Fruit fly (Drosophila melanogaster): ENCODE measurements around the gene Lkr.

Gene Lkr

dm6 chr3L:5554377-5554776 is 25.2 kb upstream of the Lkr start (continued):
- TF ChIP-seq Stat92E (GFP tag; optimal IDR thresholded peaks at IDR 0.05) (no peak), Sry-δ (GFP tag; optimal IDR thresholded peaks at IDR 0.05) (no peak), slou (GFP tag; optimal IDR thresholded peaks at IDR 0.05) (no peak), CG3163 (GFP tag; optimal IDR thresholded peaks at IDR 0.05) (no peak), E2f1 (GFP tag; IDR thresholded peaks at IDR 0.05) (peak; percentile 73), CG11247 (GFP tag; IDR thresholded peaks at IDR 0.05) (peak; percentile 54), nom (GFP tag; optimal IDR thresholded peaks at IDR 0.05) (no peak), E2f2 (GFP tag; IDR thresholded peaks at IDR 0.05) (no peak), CG7987 (GFP tag; optimal IDR thresholded peaks at IDR 0.05) (no peak), gem (tag; optimal IDR thresholded peaks at IDR 0.05) (peak; percentile 73), CG15269 (tag; optimal IDR thresholded peaks at IDR 0.05) (peak; percentile 82), zen2 (GFP tag; IDR thresholded peaks at IDR 0.05; ENCODE audit: partially characterized antibody) (no peak), gfzf (GFP tag; optimal IDR thresholded peaks at IDR 0.05) (no peak), Fer3 (tag; optimal IDR thresholded peaks at IDR 0.05) (peak; percentile 65), CG4730 (GFP tag; IDR thresholded peaks at IDR 0.05) (peak; percentile 35; the same call in 1 of the 2 replicates), CG15073 (GFP tag; optimal IDR thresholded peaks at IDR 0.05) (no peak), CG10209 (GFP tag; optimal IDR thresholded peaks at IDR 0.05) (peak; percentile 29), Ssrp (tag; optimal IDR thresholded peaks at IDR 0.05) (no peak), ttk (GFP tag; IDR thresholded peaks at IDR 0.05) (peak; percentile 49; the same call in 1 of the 2 replicates), GATAe (GFP tag; conservative IDR thresholded peaks at IDR 0.05) (0 out of 2 replicates have a peak, but pooled peaks have one; percentile 13), cg (GFP tag; optimal IDR thresholded peaks at IDR 0.05) (no peak), crol (GFP tag; IDR thresholded peaks at IDR 0.05) (no peak), tll (GFP tag; optimal IDR thresholded peaks at IDR 0.05) (no peak), CG6175 (GFP tag; IDR thresholded peaks at IDR 0.05) (no peak), ro (GFP tag; IDR thresholded peaks at IDR 0.05) (no peak), bowl (GFP tag; IDR thresholded peaks at IDR 0.05) (no peak), zf30C (GFP tag; optimal IDR thresholded peaks at IDR 0.05) (no peak), dan (GFP tag; IDR thresholded peaks at IDR 0.05) (no peak), CG31388 (GFP tag; optimal IDR thresholded peaks at IDR 0.05) (no peak), Dip3 (GFP tag; optimal IDR thresholded peaks at IDR 0.05) (no peak), CG31224 (GFP tag; IDR thresholded peaks at IDR 0.05) (peak; percentile 68), CG12155 (GFP tag; optimal IDR thresholded peaks at IDR 0.05) (peak; percentile 47), CG14667 (GFP tag; IDR thresholded peaks at IDR 0.05) (peak; percentile 71), H2.0 (GFP tag; IDR thresholded peaks at IDR 0.05) (peak; percentile 65), CG6272 (GFP tag; IDR thresholded peaks at IDR 0.05) (no peak), CG14014 (GFP tag; IDR thresholded peaks at IDR 0.05) (peak; percentile 64), Gug (GFP tag; IDR thresholded peaks at IDR 0.05) (peak; percentile 57; the same call in 1 of the 4 replicates), yki (optimal IDR thresholded peaks at IDR 0.05) (no peak), CG15514 (GFP tag; optimal IDR thresholded peaks at IDR 0.05) (peak; percentile 6), Neu2 (GFP tag; optimal IDR thresholded peaks at IDR 0.05; ENCODE audit: borderline replicate concordance) (no peak), sd (tag; optimal IDR thresholded peaks at IDR 0.05) (peak; percentile 46), CG6689 (GFP tag; IDR thresholded peaks at IDR 0.05) (peak; percentile 62; the same call in 1 of the 2 replicates), D19A (tag; optimal IDR thresholded peaks at IDR 0.05) (no peak), zen (tag; optimal IDR thresholded peaks at IDR 0.05) (no peak), H15 (GFP tag; IDR thresholded peaks at IDR 0.05) (peak; percentile 67; the same call in 1 of the 3 replicates), CG11504 (tag; optimal IDR thresholded peaks at IDR 0.05) (peak; percentile 72), Med (GFP tag) (peak; percentile 79), dysf (GFP tag; IDR thresholded peaks at IDR 0.05) (peak; percentile 74), Xbp1 (GFP tag; optimal IDR thresholded peaks at IDR 0.05) (peak; percentile 50), CG1602 (GFP tag; optimal IDR thresholded peaks at IDR 0.05) (peak; percentile 9), da (GFP tag; optimal IDR thresholded peaks at IDR 0.05) (no peak), Dref (GFP tag; IDR thresholded peaks at IDR 0.05) (no peak)

Data from whole organism, embryonic.